Worm (Caenorhabditis elegans): ENCODE results near the gene nhr-131.

Gene nhr-131

DNA sequence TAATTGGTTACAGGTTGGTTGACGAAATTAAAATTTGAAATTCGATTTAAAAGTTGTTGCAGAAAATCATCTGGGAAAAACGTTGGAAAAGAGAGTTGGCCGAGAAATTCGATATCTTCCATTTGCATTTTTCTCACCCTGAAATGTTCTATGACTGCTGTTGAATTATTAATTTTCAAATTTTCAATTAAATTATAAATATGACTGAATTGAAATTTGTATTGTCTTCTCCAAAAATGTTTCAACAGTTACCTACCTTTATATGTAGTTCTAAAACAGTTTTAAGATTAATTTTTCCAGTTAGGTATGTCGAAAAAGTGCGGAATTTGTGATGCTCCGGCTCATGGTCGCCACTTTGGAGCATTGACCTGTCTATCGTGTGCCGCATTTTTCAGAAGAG is 7.5 kb upstream of the nhr-131 start, which contains the start of gene nhr-211:
TSS of gene nhr-211 (plus strand) at position 301 of the 400 bp plus-strand sequence.
- TF ChIP-seq hsf-1 (GFP tag; IDR thresholded peaks at IDR 0.05) (no peak), lin-54 (GFP tag; optimal IDR thresholded peaks at IDR 0.05) (no peak), fkh-3 (tag; optimal IDR thresholded peaks at IDR 0.05) (no peak), rpc-1 (optimal IDR thresholded peaks at IDR 0.05) (no peak), rpc-1 (tag; optimal IDR thresholded peaks at IDR 0.05) (no peak), rec-8 (tag; optimal IDR thresholded peaks at IDR 0.05) (no peak), let-607 (tag; optimal IDR thresholded peaks at IDR 0.05) (no peak), ccch-3 (GFP tag; optimal IDR thresholded peaks at IDR 0.05) (no peak)

DNA sequence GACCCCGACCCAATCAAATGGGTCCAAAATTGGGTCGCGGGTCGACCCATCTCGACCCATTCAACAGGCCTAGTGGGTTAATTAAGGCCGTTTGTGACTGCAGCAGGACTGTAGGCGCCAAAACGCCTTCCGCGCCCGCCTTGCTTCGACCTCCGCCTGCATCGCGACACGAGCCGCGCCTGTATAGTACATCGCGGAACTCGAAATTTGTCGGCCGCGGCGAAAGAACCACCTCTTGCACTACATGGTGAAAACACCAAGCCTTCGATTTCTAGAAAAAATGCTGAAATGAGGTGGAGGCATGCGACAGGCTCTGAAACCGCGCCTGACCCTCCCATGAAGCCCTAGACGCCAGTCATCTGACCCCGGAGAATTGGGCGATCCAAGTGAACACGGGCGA is 6.2 kb upstream of the nhr-131 start:
- TF ChIP-seq snpc-4 (GFP tag; optimal IDR thresholded peaks at IDR 0.05) (no peak), snpc-4 (tag; optimal IDR thresholded peaks at IDR 0.05) (peak in 2 of 4 experiments; percentile 57 to 72), zfh-2 (GFP tag; conservative IDR thresholded peaks at IDR 0.05) (peak; percentile 58), T26A5.8 (tag; optimal IDR thresholded peaks at IDR 0.05) (no peak), hmg-1.2 (GFP tag; IDR thresholded peaks at IDR 0.05) (peak; percentile 13; the same call in 1 of the 2 replicates)

DNA sequence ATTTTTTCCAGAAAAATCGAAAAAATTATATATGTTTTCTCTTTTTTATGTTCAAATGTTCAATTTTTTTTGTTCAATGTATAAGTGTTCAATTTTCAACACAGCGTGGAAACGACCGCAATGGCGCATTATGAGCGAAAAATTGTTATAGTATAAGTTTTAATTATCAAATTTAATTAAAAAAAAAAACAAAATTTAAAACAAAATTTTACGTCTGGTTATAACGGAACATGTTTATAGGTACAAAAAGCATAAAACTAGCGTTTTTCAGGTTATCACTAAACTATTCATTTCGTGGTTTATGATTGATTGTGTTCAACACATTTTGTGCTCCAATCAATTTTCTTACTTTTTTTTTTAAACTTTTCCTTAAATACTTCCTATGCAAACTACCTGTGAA is 4.8 kb upstream of the nhr-131 start, which contains the start of gene nhr-106:
TSS of gene nhr-106 (plus strand) at position 301 of the 400 bp plus-strand sequence.
- no peak for TF ChIP-seq lin-26 (GFP tag; IDR thresholded peaks at IDR 0.05)
- peak; percentile 27 for TF ChIP-seq nhr-80 (tag; optimal IDR thresholded peaks at IDR 0.05)

DNA sequence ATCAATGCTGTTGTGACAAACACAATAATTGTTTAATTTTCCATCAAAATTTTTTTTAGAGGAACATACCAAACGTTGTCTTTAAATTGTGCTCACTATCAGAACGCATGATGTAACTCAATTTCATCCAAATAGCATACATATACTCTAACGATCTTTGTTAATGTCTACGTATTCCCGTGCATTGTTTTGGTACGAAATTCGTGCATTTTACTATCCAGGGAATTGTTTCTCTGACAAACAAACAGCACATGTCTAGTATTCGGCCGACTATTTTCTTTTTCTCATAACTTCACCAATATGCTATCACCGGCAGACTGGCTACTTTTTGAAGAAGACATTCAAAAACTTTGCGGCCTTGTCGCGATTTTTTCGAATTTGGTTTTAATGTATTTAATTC is 2.7 kb upstream of the nhr-131 start, which contains the start of gene str-196:
TSS of gene str-196 (plus strand) at position 301 of the 400 bp plus-strand sequence.
- TF ChIP-seq egrh-3 (GFP tag; IDR thresholded peaks at IDR 0.05) (no peak), atf-7 (tag; optimal IDR thresholded peaks at IDR 0.05) (no peak), let-526 (GFP tag; IDR thresholded peaks at IDR 0.05) (no peak), F57A8.1 (GFP tag; optimal IDR thresholded peaks at IDR 0.05) (no peak), Y53F4B.3 (GFP tag; IDR thresholded peaks at IDR 0.05) (no peak), ztf-25 (GFP tag; IDR thresholded peaks at IDR 0.05) (no peak), F33H1.4 (GFP tag; IDR thresholded peaks at IDR 0.05) (no peak)

DNA sequence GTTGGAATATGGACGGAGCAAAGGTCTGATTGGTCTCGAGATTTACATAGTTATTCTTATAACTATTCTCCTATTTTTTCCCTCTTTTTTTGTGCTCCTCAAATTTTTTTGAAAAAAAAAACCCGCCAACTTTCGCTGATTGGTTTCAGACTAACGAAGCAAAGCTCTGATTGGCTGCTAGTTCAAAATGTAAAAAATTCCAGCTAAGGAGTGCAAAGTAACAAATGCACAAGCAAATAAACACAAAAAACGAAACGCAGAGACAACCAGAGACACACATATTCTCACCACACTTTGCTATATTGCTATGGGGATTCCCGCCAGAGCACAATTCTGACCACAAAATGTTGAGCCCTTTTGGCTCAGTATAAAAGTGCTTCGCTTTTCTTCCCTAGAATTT is 3.2 kb downstream of the nhr-131 start, which contains the start of gene T01G6.1:
TSS of gene T01G6.1 (plus strand) at position 301 of the 400 bp plus-strand sequence.
- TF ChIP-seq ceh-100 (GFP tag; IDR thresholded peaks at IDR 0.05), result no peak
- TF ChIP-seq tlf-1 (GFP tag; optimal IDR thresholded peaks at IDR 0.05), result no peak
- no peak for TF ChIP-seq K11D2.4 (GFP tag; IDR thresholded peaks at IDR 0.05)
- TF ChIP-seq egrh-3 (GFP tag; IDR thresholded peaks at IDR 0.05), result no peak
- TF ChIP-seq Y56A3A.18 (GFP tag; IDR thresholded peaks at IDR 0.05), result no peak
- no peak for TF ChIP-seq nfya-2 (GFP tag; IDR thresholded peaks at IDR 0.05)
- TF ChIP-seq madf-6 (GFP tag; IDR thresholded peaks at IDR 0.05), result no peak
- no peak for TF ChIP-seq madf-8 (GFP tag; conservative IDR thresholded peaks at IDR 0.05)
- no peak for TF ChIP-seq gei-17 (GFP tag; optimal IDR thresholded peaks at IDR 0.05)

DNA sequence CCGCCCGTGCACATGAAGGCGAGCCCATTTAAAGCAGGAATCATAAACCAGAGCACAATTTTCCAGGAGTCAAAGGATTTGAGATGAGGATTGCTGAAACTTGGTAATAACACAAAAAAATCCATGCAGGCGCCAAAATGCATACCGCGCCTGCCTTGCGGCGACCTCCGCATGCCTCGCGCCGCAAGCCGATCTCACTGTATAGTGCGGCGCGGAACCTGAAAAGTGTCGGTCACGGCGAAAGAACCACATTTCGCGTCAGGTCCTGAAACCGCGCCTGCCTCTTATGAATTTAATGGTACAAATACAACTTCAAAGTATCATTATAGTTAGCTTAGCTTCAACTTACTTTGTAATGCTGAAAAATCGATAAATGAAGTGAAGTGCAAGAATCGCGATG is 6.4 kb downstream of the nhr-131 start:
- TF ChIP-seq snpc-4 (GFP tag; optimal IDR thresholded peaks at IDR 0.05) (no peak), snpc-4 (tag; optimal IDR thresholded peaks at IDR 0.05) (peak in 1 of 4 experiments; percentile 1), T07F8.4 (tag; optimal IDR thresholded peaks at IDR 0.05) (no peak), nfya-1 (tag; optimal IDR thresholded peaks at IDR 0.05; ENCODE audit: borderline replicate concordance, insufficient read depth) (no peak), zfh-2 (GFP tag; conservative IDR thresholded peaks at IDR 0.05) (peak; percentile 73), C06A6.2 (GFP tag; conservative IDR thresholded peaks at IDR 0.05) (no peak), F23B12.7 (tag; optimal IDR thresholded peaks at IDR 0.05; ENCODE audit: insufficient read depth) (no peak), bed-1 (GFP tag; IDR thresholded peaks at IDR 0.05) (no peak), athp-1 (tag; optimal IDR thresholded peaks at IDR 0.05) (no peak), F33H1.4 (GFP tag; IDR thresholded peaks at IDR 0.05) (no peak), repo-1 (tag; optimal IDR thresholded peaks at IDR 0.05) (no peak)
